Fruit fly (Drosophila melanogaster) whole organism, embryonic: Measurements from ENCODE around the gene pod1.

ENCODE experiments used
- Atf3 ChIP-seq: fragments of 200-800 bp; sonication (Bioruptor generic); optimal IDR thresholded peaks from 3 replicates; lab custom pipeline; 2016; ENCODE audit warnings: missing biosample characterization, missing genetic modification characterization
- Atf6 ChIP-seq: fragments of 200-800 bp; sonication (Bioruptor generic); IDR thresholded peaks from 2 replicates; pipeline ENCODE4 v1.3.6; 2022; ENCODE audit warnings: missing biosample characterization, missing genetic modification characterization
- CG10565 ChIP-seq: fragments of 200-800 bp; sonication (Bioruptor generic); optimal IDR thresholded peaks from 3 replicates; lab custom pipeline; 2016; ENCODE audit warnings: missing biosample characterization, mild to moderate bottlenecking, missing genetic modification characterization
- CG11085 ChIP-seq: fragments of 200-800 bp; sonication (Bioruptor generic); IDR thresholded peaks from 2 replicates; pipeline ENCODE4 v1.3.6; 2022; ENCODE audit warnings: missing biosample characterization, missing genetic modification characterization
- CG11247 ChIP-seq: fragments of 200-800 bp; sonication (Bioruptor generic); IDR thresholded peaks from 2 replicates; pipeline ENCODE4 v1.3.6; 2022; ENCODE audit warnings: missing biosample characterization, missing genetic modification characterization
- CG11398 ChIP-seq: fragments of 200-800 bp; sonication (Bioruptor generic); optimal IDR thresholded peaks from 2 replicates; lab custom pipeline; 2016; ENCODE audit warnings: missing biosample characterization, missing genetic modification characterization
- CG14860 ChIP-seq: fragments of 200-800 bp; sonication (Bioruptor generic); IDR thresholded peaks from 3 replicates; pipeline ENCODE4 v1.3.6; 2022; ENCODE audit warnings: missing biosample characterization, missing genetic modification characterization; ENCODE audit not compliant: partially characterized antibody
- CG14965 ChIP-seq: fragments of 200-800 bp; sonication (Bioruptor generic); optimal IDR thresholded peaks from 2 replicates; lab custom pipeline; 2016; ENCODE audit warnings: missing biosample characterization, missing genetic modification characterization, borderline replicate concordance
- CG15073 ChIP-seq: fragments of 200-800 bp; sonication (Bioruptor generic); optimal IDR thresholded peaks from 2 replicates; lab custom pipeline; 2016; ENCODE audit warnings: missing biosample characterization, missing genetic modification characterization
- CG15696 ChIP-seq: fragments of 200-800 bp; sonication (Bioruptor generic); optimal IDR thresholded peaks from 2 replicates; lab custom pipeline; 2019; ENCODE audit warnings: missing biosample characterization, mild to moderate bottlenecking, missing genetic modification characterization, moderate library complexity
- CG17568 ChIP-seq: fragments of 200-800 bp; sonication (Bioruptor generic); optimal IDR thresholded peaks from 2 replicates; lab custom pipeline; 2018; ENCODE audit warnings: missing biosample characterization, mild to moderate bottlenecking, missing genetic modification characterization, moderate library complexity
- CG1832 ChIP-seq: fragments of 200-800 bp; sonication (Bioruptor generic); optimal IDR thresholded peaks from 2 replicates; lab custom pipeline; 2017; ENCODE audit warnings: missing biosample characterization, mild to moderate bottlenecking, missing genetic modification characterization, inconsistent platforms
- CG30431 ChIP-seq: fragments of 200-800 bp; sonication (Bioruptor generic); optimal IDR thresholded peaks from 2 replicates; lab custom pipeline; 2017; ENCODE audit warnings: missing biosample characterization, missing genetic modification characterization
- CG3281 ChIP-seq: fragments of 200-800 bp; sonication (Bioruptor generic); optimal IDR thresholded peaks from 3 replicates; lab custom pipeline; 2017; ENCODE audit warnings: missing biosample characterization, mild to moderate bottlenecking, missing genetic modification characterization
- CG3995 ChIP-seq: fragments of 200-800 bp; sonication (Bioruptor generic); optimal IDR thresholded peaks from 3 replicates; lab custom pipeline; 2016; ENCODE audit warnings: missing biosample characterization, missing genetic modification characterization
- CG4328 ChIP-seq: fragments of 200-800 bp; sonication (Bioruptor generic); optimal IDR thresholded peaks from 3 replicates; lab custom pipeline; 2017; ENCODE audit warnings: missing biosample characterization, missing genetic modification reagents, missing genetic modification characterization
- CG4404 ChIP-seq: fragments of 200-800 bp; sonication (Bioruptor generic); IDR thresholded peaks from 2 replicates; pipeline ENCODE4 v1.3.6; 2022; ENCODE audit warnings: missing biosample characterization, missing genetic modification characterization
- CG5245 ChIP-seq: fragments of 200-800 bp; sonication (Bioruptor generic); optimal IDR thresholded peaks from 3 replicates; lab custom pipeline; 2016; ENCODE audit warnings: missing biosample characterization, missing genetic modification characterization
- CG6272 ChIP-seq: fragments of 200-800 bp; sonication (Bioruptor generic); IDR thresholded peaks from 2 replicates; pipeline ENCODE4 v1.3.6; 2022; ENCODE audit warnings: missing biosample characterization, missing genetic modification characterization
- CG6813 ChIP-seq: fragments of 200-800 bp; sonication (Bioruptor generic); optimal IDR thresholded peaks from 2 replicates; lab custom pipeline; 2017; ENCODE audit warnings: missing biosample characterization, missing genetic modification characterization, mild to moderate bottlenecking, moderate library complexity, missing genetic modification reagents
- CG7271 ChIP-seq: fragments of 200-800 bp; sonication (Bioruptor generic); optimal IDR thresholded peaks from 2 replicates; lab custom pipeline; 2018; ENCODE audit warnings: missing biosample characterization, mild to moderate bottlenecking, missing genetic modification characterization, moderate library complexity
- Dbx ChIP-seq: fragments of 200-800 bp; sonication (Bioruptor generic); IDR thresholded peaks from 3 replicates; pipeline ENCODE4 v1.3.6; 2022; ENCODE audit warnings: missing biosample characterization, missing genetic modification characterization
- Dip2 ChIP-seq: fragments of 200-800 bp; sonication (Bioruptor generic); IDR thresholded peaks from 2 replicates; pipeline ENCODE4 v1.3.6; 2022; ENCODE audit warnings: missing biosample characterization, missing genetic modification characterization
- Dip3 ChIP-seq: fragments of 200-800 bp; sonication (Bioruptor generic); optimal IDR thresholded peaks from 3 replicates; lab custom pipeline; 2016; ENCODE audit warnings: missing biosample characterization, missing genetic modification characterization
- E2f2 ChIP-seq: fragments of 200-800 bp; sonication (Bioruptor generic); IDR thresholded peaks from 2 replicates; pipeline ENCODE4 v1.3.6; 2022; ENCODE audit warnings: missing biosample characterization, missing genetic modification characterization
- Fer3 ChIP-seq: fragments of 200-800 bp; sonication (Bioruptor generic); optimal IDR thresholded peaks from 2 replicates; lab custom pipeline; 2018; ENCODE audit warnings: missing biosample characterization, mild to moderate bottlenecking, missing genetic modification characterization, moderate library complexity
- Hr39 ChIP-seq: fragments of >200 bp; optimal IDR thresholded peaks from 2 replicates; lab custom pipeline; 2017
- NC2α ChIP-seq: fragments of 200-800 bp; sonication (Bioruptor generic); optimal IDR thresholded peaks from 2 replicates; lab custom pipeline; 2016; ENCODE audit warnings: missing biosample characterization, missing genetic modification characterization
- NC2β ChIP-seq: fragments of 200-800 bp; sonication (Bioruptor generic); optimal IDR thresholded peaks from 2 replicates; lab custom pipeline; 2016; ENCODE audit warnings: missing biosample characterization, missing genetic modification characterization
- Rx ChIP-seq: fragments of 200-800 bp; sonication (Bioruptor generic); IDR thresholded peaks from 2 replicates; pipeline ENCODE4 v1.3.6; 2022; ENCODE audit warnings: missing biosample characterization, missing genetic modification characterization
- Side ChIP-seq: fragments of 200-800 bp; sonication (Bioruptor generic); optimal IDR thresholded peaks from 2 replicates; lab custom pipeline; 2016; ENCODE audit warnings: missing biosample characterization, missing genetic modification characterization
- Taf1 ChIP-seq: fragments of 200-800 bp; sonication (Bioruptor generic); IDR thresholded peaks from 2 replicates; pipeline ENCODE4 v1.3.6; 2022; ENCODE audit warnings: missing biosample characterization, missing genetic modification characterization
- aop ChIP-seq: fragments of 200-800 bp; sonication (Bioruptor generic); IDR thresholded peaks from 2 replicates; pipeline ENCODE4 v1.3.6; 2022; ENCODE audit warnings: missing biosample characterization, missing genetic modification characterization
- croc ChIP-seq: fragments of 200-800 bp; sonication (Bioruptor generic); conservative IDR thresholded peaks from 3 replicates; pipeline ENCODE4 v1.3.6; 2022; ENCODE audit warnings: missing biosample characterization, missing genetic modification characterization
- crol ChIP-seq: fragments of 200-800 bp; sonication (Bioruptor generic); IDR thresholded peaks from 2 replicates; pipeline ENCODE4 v1.3.6; 2022; ENCODE audit warnings: missing biosample characterization, missing genetic modification characterization
- dmrt11E ChIP-seq: fragments of 200-800 bp; sonication (Bioruptor generic); optimal IDR thresholded peaks from 3 replicates; lab custom pipeline; 2018; ENCODE audit warnings: missing biosample characterization, mild to moderate bottlenecking, missing genetic modification characterization, moderate library complexity
- exex ChIP-seq: fragments of 200-800 bp; sonication (Bioruptor generic); optimal IDR thresholded peaks from 4 replicates; lab custom pipeline; 2018; ENCODE audit warnings: missing biosample characterization, mild to moderate bottlenecking, missing genetic modification characterization, moderate library complexity
- gce ChIP-seq: fragments of 200-800 bp; sonication (Bioruptor generic); IDR thresholded peaks from 3 replicates; pipeline ENCODE4 v1.3.6; 2022; ENCODE audit warnings: missing biosample characterization, missing genetic modification characterization
- gro ChIP-seq: fragments of 200-800 bp; sonication (Bioruptor generic); optimal IDR thresholded peaks from 2 replicates; lab custom pipeline; 2016; ENCODE audit warnings: missing biosample characterization, missing genetic modification characterization
- inv ChIP-seq: fragments of 200-800 bp; sonication (Bioruptor generic); IDR thresholded peaks from 2 replicates; pipeline ENCODE4 v1.3.6; 2022; ENCODE audit warnings: missing biosample characterization, missing genetic modification characterization; ENCODE audit not compliant: partially characterized antibody
- jing ChIP-seq: fragments of 200-800 bp; sonication (Bioruptor generic); optimal IDR thresholded peaks from 2 replicates; lab custom pipeline; 2018; ENCODE audit warnings: missing biosample characterization, mild to moderate bottlenecking, missing genetic modification characterization
- klu ChIP-seq: fragments of 200-800 bp; sonication (Bioruptor generic); IDR thresholded peaks from 2 replicates; pipeline ENCODE4 v1.3.6; 2022; ENCODE audit warnings: missing biosample characterization, missing genetic modification characterization
- oc ChIP-seq: fragments of 200-800 bp; sonication (Bioruptor generic); optimal IDR thresholded peaks from 2 replicates; lab custom pipeline; 2018; ENCODE audit warnings: missing biosample characterization, mild to moderate bottlenecking, missing genetic modification characterization, moderate library complexity
- pita ChIP-seq: fragments of 200-800 bp; sonication (Bioruptor generic); optimal IDR thresholded peaks from 2 replicates; lab custom pipeline; 2017; ENCODE audit warnings: missing biosample characterization, mild to moderate bottlenecking, missing genetic modification characterization
- repo ChIP-seq: fragments of 200-800 bp; sonication (Bioruptor generic); optimal IDR thresholded peaks from 2 replicates; lab custom pipeline; 2016; ENCODE audit warnings: missing biosample characterization, missing genetic modification characterization
- sna ChIP-seq: fragments of 200-800 bp; sonication (Bioruptor generic); IDR thresholded peaks from 2 replicates; pipeline ENCODE4 v1.3.6; 2022; ENCODE audit warnings: missing biosample characterization, missing genetic modification characterization; ENCODE audit not compliant: partially characterized antibody
- sob ChIP-seq: fragments of 200-800 bp; sonication (Bioruptor generic); IDR thresholded peaks from 2 replicates; pipeline ENCODE4 v1.3.6; 2022; ENCODE audit warnings: missing biosample characterization, missing genetic modification characterization
- sqz ChIP-seq: fragments of 200-800 bp; sonication (Bioruptor generic); optimal IDR thresholded peaks from 3 replicates; lab custom pipeline; 2018; ENCODE audit warnings: missing biosample characterization, mild to moderate bottlenecking, missing genetic modification characterization
- ssp ChIP-seq: fragments of 200-800 bp; sonication (Bioruptor generic); IDR thresholded peaks from 2 replicates; pipeline ENCODE4 v1.3.6; 2022; ENCODE audit warnings: missing biosample characterization, missing genetic modification characterization
- wdn ChIP-seq: fragments of 200-800 bp; sonication (Bioruptor generic); IDR thresholded peaks from 2 replicates; pipeline ENCODE4 v1.3.6; 2022; ENCODE audit warnings: missing biosample characterization, missing genetic modification characterization
- zen2 ChIP-seq: fragments of 200-800 bp; sonication (Bioruptor generic); IDR thresholded peaks from 3 replicates; pipeline ENCODE4 v1.3.6; 2022; ENCODE audit warnings: missing biosample characterization, missing genetic modification characterization; ENCODE audit not compliant: partially characterized antibody

The pod1 gene

dm6 chrX:6852574-6852973, 49.1 kb downstream of the pod1 start (continued):
- TF ChIP-seq Dbx (peak; percentile 89), inv (GFP tag; lab: Robert Waterston, UW) (no peak), aop (GFP tag; lab: Robert Waterston, UW) (peak; percentile 78; the same call in 1 of the 2 replicates), gce (GFP tag; lab: Robert Waterston, UW) (0 out of 3 replicates have a peak, but pooled peaks have one; percentile 44), crol (GFP tag; lab: Robert Waterston, UW) (no peak), E2f2 (peak; percentile 96), CG3995 (peak; percentile 73), CG11247 (GFP tag; lab: Robert Waterston, UW) (peak; percentile 90), Atf6 (peak; percentile 88), pita (GFP tag; lab: Kevin White, UChicago) (no peak), CG10565 (peak; percentile 82), NC2α (GFP tag; lab: Kevin White, UChicago) (peak; percentile 71), Fer3 (peak; percentile 93), repo (GFP tag; lab: Kevin White, UChicago) (peak; percentile 87), CG15073 (GFP tag; lab: Kevin White, UChicago) (peak; percentile 46), CG6272 (peak; percentile 68), Rx (peak; percentile 83), Hr39 (lab: Kevin White, UChicago) (no peak), sna (GFP tag; lab: Robert Waterston, UW) (no peak; the same call in 1 of the 2 replicates), ssp (peak; percentile 96), CG11085 (GFP tag; lab: Robert Waterston, UW) (peak; percentile 74), sob (GFP tag; lab: Robert Waterston, UW) (peak; percentile 88), CG4404 (GFP tag; lab: Robert Waterston, UW) (peak; percentile 67), oc (tag; lab: Kevin White, UChicago) (peak; percentile 77), klu (peak; percentile 71), CG6813 (GFP tag; lab: Kevin White, UChicago) (peak; percentile 77), Dip3 (GFP tag; lab: Kevin White, UChicago) (peak; percentile 93), CG14965 (GFP tag; lab: Kevin White, UChicago) (peak; percentile 71), Taf1 (0 out of 2 replicates have a peak, but pooled peaks have one; percentile 28), Dip2 (GFP tag; lab: Robert Waterston, UW) (peak; percentile 16; the same call in 1 of the 2 replicates), gro (GFP tag; lab: Kevin White, UChicago) (peak; percentile 96), Side (peak; percentile 93), NC2β (GFP tag; lab: Kevin White, UChicago) (peak; percentile 87), zen2 (no peak; the same call in 2 of the 3 replicates), CG11398 (peak; percentile 89), CG17568 (GFP tag; lab: Kevin White, UChicago) (no peak), Atf3 (peak; percentile 86), CG15696 (tag; lab: Kevin White, UChicago) (peak; percentile 88), CG4328 (GFP tag; lab: Kevin White, UChicago) (peak; percentile 89), CG30431 (GFP tag; lab: Kevin White, UChicago) (peak; percentile 85), CG1832 (GFP tag; lab: Kevin White, UChicago) (no peak), CG14860 (GFP tag; lab: Robert Waterston, UW) (no peak), CG3281 (GFP tag; lab: Kevin White, UChicago) (peak; percentile 91), sqz (GFP tag; lab: Kevin White, UChicago) (peak; percentile 79), exex (peak; percentile 71), wdn (GFP tag; lab: Robert Waterston, UW) (peak; percentile 72), croc (GFP tag; lab: Robert Waterston, UW) (peak; percentile 82), dmrt11E (peak; percentile 83), CG5245 (peak; percentile 89), CG7271 (tag; lab: Kevin White, UChicago) (peak; percentile 42), jing (GFP tag; lab: Kevin White, UChicago) (peak; percentile 85)
